Fruit fly (Drosophila melanogaster): ENCODE results near the gene Sos.

DNA sequence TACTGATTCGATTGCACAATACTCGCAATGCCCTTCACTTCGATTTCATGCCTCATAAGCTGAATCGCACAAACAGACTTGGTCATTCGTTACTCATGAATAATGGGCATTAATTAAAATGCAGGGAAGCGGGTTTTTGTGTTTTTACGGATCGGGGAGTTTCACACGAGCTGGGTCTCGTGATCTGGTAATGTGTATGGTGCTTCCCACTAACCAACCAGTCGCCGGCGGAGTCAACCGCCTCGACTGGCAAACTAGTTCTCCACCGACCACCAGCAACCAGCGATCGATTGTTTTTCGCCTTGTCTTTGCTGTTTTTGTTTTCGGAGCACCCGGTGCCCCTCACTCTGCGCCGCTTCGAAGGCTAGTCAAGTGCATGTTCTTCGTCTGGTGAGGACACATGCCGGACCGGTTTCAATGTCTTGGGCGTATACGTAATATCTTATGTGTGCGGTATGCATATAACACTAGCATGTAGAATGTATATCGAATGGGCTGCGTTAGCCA, 9.0 kb upstream of the Sos start:
- no peak for TF ChIP-seq CG11696 (GFP tag; IDR thresholded peaks at IDR 0.05)
- TF ChIP-seq Ravus (GFP tag; IDR thresholded peaks at IDR 0.05): no peak
- no peak for TF ChIP-seq CG4404 (GFP tag; IDR thresholded peaks at IDR 0.05)
- TF ChIP-seq pita (GFP tag; optimal IDR thresholded peaks at IDR 0.05): no peak
- TF ChIP-seq Nf-YC (tag; optimal IDR thresholded peaks at IDR 0.05): no peak
- TF ChIP-seq zf30C (GFP tag; optimal IDR thresholded peaks at IDR 0.05): no peak
- no peak for TF ChIP-seq CG2889 (GFP tag; IDR thresholded peaks at IDR 0.05)
- no peak for TF ChIP-seq psq (GFP tag; optimal IDR thresholded peaks at IDR 0.05)
- TF ChIP-seq fru (optimal IDR thresholded peaks at IDR 0.05): no peak
- TF ChIP-seq stc (GFP tag; IDR thresholded peaks at IDR 0.05): no peak
- TF ChIP-seq dmrt11E (tag; optimal IDR thresholded peaks at IDR 0.05): no peak
- no peak for TF ChIP-seq twi (tag; optimal IDR thresholded peaks at IDR 0.05)
